Fruit fly (Drosophila melanogaster): ENCODE measurements around the gene CCT1.

Gene CCT1

DNA sequence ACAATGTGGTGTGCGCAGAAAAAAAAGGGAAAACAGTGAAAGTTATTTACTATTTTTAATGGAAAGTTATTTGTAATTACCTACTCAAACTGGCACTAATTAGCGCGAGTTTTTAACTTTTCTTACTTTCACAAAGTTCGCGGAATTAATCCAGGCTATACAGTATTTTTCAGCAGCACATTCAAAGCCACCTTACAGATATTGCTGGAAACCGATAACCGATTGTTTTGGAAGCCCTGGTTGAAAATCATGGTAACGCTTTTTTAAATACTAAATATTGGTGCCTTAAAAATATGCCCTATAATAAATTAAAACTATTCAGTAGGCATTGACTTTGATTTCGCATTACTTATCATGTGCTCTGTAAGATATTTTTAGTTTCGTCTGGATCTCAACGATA is 1.5 kb upstream of the CCT1 start, which contains the start of gene tHMG2 (continued):
- TF ChIP-seq fd102C (GFP tag; optimal IDR thresholded peaks at IDR 0.05) = no peak
- TF ChIP-seq klu (GFP tag; IDR thresholded peaks at IDR 0.05) = no peak
- peak; percentile 15 for TF ChIP-seq CG1603 (tag; optimal IDR thresholded peaks at IDR 0.05)
- TF ChIP-seq bigmax (GFP tag; optimal IDR thresholded peaks at IDR 0.05) = no peak
- no peak for TF ChIP-seq dm (GFP tag; optimal IDR thresholded peaks at IDR 0.05)
- no peak for TF ChIP-seq C15 (GFP tag; IDR thresholded peaks at IDR 0.05)
- TF ChIP-seq Myb (GFP tag; optimal IDR thresholded peaks at IDR 0.05) = peak; percentile 92
- TF ChIP-seq vfl (GFP tag; optimal IDR thresholded peaks at IDR 0.05) = no peak
- no peak for TF ChIP-seq pb (GFP tag; optimal IDR thresholded peaks at IDR 0.05)
- TF ChIP-seq Stat92E (GFP tag; optimal IDR thresholded peaks at IDR 0.05) = no peak
- TF ChIP-seq CG32532 (GFP tag; IDR thresholded peaks at IDR 0.05) = no peak
- no peak for TF ChIP-seq zen (tag; optimal IDR thresholded peaks at IDR 0.05)
- no peak for TF ChIP-seq grn (GFP tag; optimal IDR thresholded peaks at IDR 0.05)
- no peak for TF ChIP-seq CG13624 (GFP tag; optimal IDR thresholded peaks at IDR 0.05)
- TF ChIP-seq CG4282 (GFP tag; optimal IDR thresholded peaks at IDR 0.05) = no peak
- no peak for TF ChIP-seq NC2β (GFP tag; optimal IDR thresholded peaks at IDR 0.05)
- peak; percentile 36 for TF ChIP-seq BEAF-32 (GFP tag; optimal IDR thresholded peaks at IDR 0.05)
- TF ChIP-seq CG17359 (tag; optimal IDR thresholded peaks at IDR 0.05) = no peak
- TF ChIP-seq gro (GFP tag; optimal IDR thresholded peaks at IDR 0.05) = no peak
- peak; percentile 44 for TF ChIP-seq Med (GFP tag)
- no peak for TF ChIP-seq B-H1 (GFP tag; IDR thresholded peaks at IDR 0.05)
- TF ChIP-seq sug (tag; optimal IDR thresholded peaks at IDR 0.05) = no peak
- no peak for TF ChIP-seq ttk (GFP tag; IDR thresholded peaks at IDR 0.05)
- TF ChIP-seq CG10462 (GFP tag; optimal IDR thresholded peaks at IDR 0.05) = no peak
- TF ChIP-seq chinmo (GFP tag; IDR thresholded peaks at IDR 0.05; ENCODE audit: partially characterized antibody) = no peak
- no peak for TF ChIP-seq nau (GFP tag; optimal IDR thresholded peaks at IDR 0.05)
- no peak for TF ChIP-seq TFAM (GFP tag; optimal IDR thresholded peaks at IDR 0.05)
- peak; percentile 6 for TF ChIP-seq CG2116 (GFP tag; optimal IDR thresholded peaks at IDR 0.05)
- no peak for TF ChIP-seq CG15601 (tag; optimal IDR thresholded peaks at IDR 0.05)
- TF ChIP-seq hkb (optimal IDR thresholded peaks at IDR 0.05) = no peak
- no peak for TF ChIP-seq hkb (GFP tag; IDR thresholded peaks at IDR 0.05)
- no peak for TF ChIP-seq CG9609 (GFP tag; optimal IDR thresholded peaks at IDR 0.05)
- no peak for TF ChIP-seq CG10147 (GFP tag; optimal IDR thresholded peaks at IDR 0.05)
- TF ChIP-seq Antp (GFP tag; optimal IDR thresholded peaks at IDR 0.05) = no peak
- TF ChIP-seq CG3726 (GFP tag; IDR thresholded peaks at IDR 0.05) = no peak
- no peak for TF ChIP-seq CG6813 (GFP tag; optimal IDR thresholded peaks at IDR 0.05)
- TF ChIP-seq Meics (GFP tag; optimal IDR thresholded peaks at IDR 0.05) = no peak
- TF ChIP-seq CG15514 (GFP tag; optimal IDR thresholded peaks at IDR 0.05) = no peak
- TF ChIP-seq sc (optimal IDR thresholded peaks at IDR 0.05) = no peak
- TF ChIP-seq sc (GFP tag; optimal IDR thresholded peaks at IDR 0.05) = no peak
- TF ChIP-seq Vsx1 (GFP tag; optimal IDR thresholded peaks at IDR 0.05) = no peak
- TF ChIP-seq CG8089 (GFP tag; optimal IDR thresholded peaks at IDR 0.05) = no peak
- TF ChIP-seq Ets65A (GFP tag) = peak; percentile 14
- TF ChIP-seq mld (GFP tag; IDR thresholded peaks at IDR 0.05; ENCODE audit: partially characterized antibody) = no peak
